Worm (Caenorhabditis elegans): ENCODE data around the gene let-721.

ce11 chrIII:6430834-6431233 is 15.9 kb downstream of the let-721 start, which contains the start of gene popl-1:
- TF ChIP-seq aly-1 (tag; optimal IDR thresholded peaks at IDR 0.05) = no peak
- no peak for TF ChIP-seq ama-1 (optimal IDR thresholded peaks at IDR 0.05)
- no peak for TF ChIP-seq hmg-4 (GFP tag; optimal IDR thresholded peaks at IDR 0.05)
- TF ChIP-seq tra-4 (tag; optimal IDR thresholded peaks at IDR 0.05) = no peak
- TF ChIP-seq tbx-37 (GFP tag; conservative IDR thresholded peaks at IDR 0.05) = no peak
- TF ChIP-seq hnd-1 (tag; optimal IDR thresholded peaks at IDR 0.05) = no peak
- TF ChIP-seq F13C5.2 (tag; optimal IDR thresholded peaks at IDR 0.05) = no peak
- TF ChIP-seq flt-1 (GFP tag; IDR thresholded peaks at IDR 0.05) = no peak
- TF ChIP-seq ceh-36 (tag; optimal IDR thresholded peaks at IDR 0.05) = no peak
- TF ChIP-seq B0310.2 (tag; optimal IDR thresholded peaks at IDR 0.05) = no peak
